Worm (Caenorhabditis elegans) whole organism, midembryonic: ENCODE results near the gene mrpl-11.

Experiments
- T22C8.4 ChIP-seq: fragments of 200-800 bp; sonication (Bioruptor generic); IDR thresholded peaks from 2 replicates; pipeline ENCODE4 v1.3.6; 2022; ENCODE audit warnings: missing genetic modification characterization, missing compliant biosample characterization
- flt-1 ChIP-seq: fragments of 200-800 bp; sonication (Bioruptor generic); IDR thresholded peaks from 2 replicates; pipeline ENCODE4 v1.3.6; 2022; ENCODE audit warnings: missing genetic modification characterization, missing compliant biosample characterization
- klf-2 ChIP-seq: fragments of 200-800 bp; sonication (Bioruptor generic); conservative IDR thresholded peaks from 2 replicates; pipeline ENCODE4 v1.3.6; 2022; ENCODE audit warnings: missing genetic modification reagents, missing genetic modification characterization, missing compliant biosample characterization
- med-1 ChIP-seq: sonication (generic microtip); optimal IDR thresholded peaks from 2 replicates; lab custom pipeline; 2017; ENCODE audit warnings: missing genetic modification characterization, mild to moderate bottlenecking, missing compliant biosample characterization, antibody characterized with exemption, missing genetic modification reagents; ENCODE audit not compliant: insufficient read depth
- ref-1 ChIP-seq: fragments of 200-800 bp; sonication (Bioruptor generic); conservative IDR thresholded peaks from 2 replicates; pipeline ENCODE4 v1.3.6; 2022; ENCODE audit warnings: missing genetic modification reagents, missing genetic modification characterization, missing compliant biosample characterization
- tab-1 ChIP-seq: fragments of 200-800 bp; sonication (Bioruptor generic); IDR thresholded peaks from 2 replicates; pipeline ENCODE4 v1.3.6; 2022; ENCODE audit warnings: missing genetic modification characterization, missing compliant biosample characterization
- ztf-29 ChIP-seq: fragments of 200-800 bp; sonication (Bioruptor generic); IDR thresholded peaks from 2 replicates; pipeline ENCODE4 v1.3.6; 2022; ENCODE audit warnings: missing genetic modification reagents, missing genetic modification characterization, missing compliant biosample characterization

ce11 chrIII:8737391-8737790 lies 19.9 kb downstream of the mrpl-11 start:
- TF ChIP-seq ztf-29 (GFP tag; lab: Robert Waterston, UW) (no peak), flt-1 (GFP tag; lab: Robert Waterston, UW) (no peak), T22C8.4 (GFP tag; lab: Robert Waterston, UW) (no peak), med-1 (GFP tag; lab: Kevin White, UChicago) (no peak), ref-1 (GFP tag; lab: Robert Waterston, UW) (no peak), klf-2 (GFP tag; lab: Robert Waterston, UW) (no peak), tab-1 (GFP tag; lab: Robert Waterston, UW) (no peak)
